Worm (Caenorhabditis elegans) whole organism, late embryonic: ENCODE data around the gene F46F5.1.

ENCODE experiments used
- ceh-9 ChIP-seq: sonication (generic microtip); optimal IDR thresholded peaks from 2 replicates; lab custom pipeline; 2016; ENCODE audit warnings: mild to moderate bottlenecking, missing genetic modification characterization, inconsistent platforms, missing compliant biosample characterization
- hlh-13 ChIP-seq: fragments of 200-800 bp; sonication (Bioruptor generic); optimal IDR thresholded peaks from 2 replicates; lab custom pipeline; 2018; ENCODE audit warnings: mild to moderate bottlenecking, missing genetic modification characterization, missing compliant biosample characterization
- mec-3 ChIP-seq: sonication (generic microtip); optimal IDR thresholded peaks from 2 replicates; lab custom pipeline; 2016; ENCODE audit warnings: borderline replicate concordance, missing genetic modification characterization, missing compliant biosample characterization
- nfya-1 ChIP-seq: sonication (generic microtip); optimal IDR thresholded peaks from 2 replicates; lab custom pipeline; 2017; ENCODE audit warnings: missing genetic modification characterization, mild to moderate bottlenecking, missing compliant biosample characterization, antibody characterized with exemption, moderate library complexity
- npax-4 ChIP-seq: sonication (generic microtip); optimal IDR thresholded peaks from 2 replicates; lab custom pipeline; 2016; ENCODE audit warnings: missing genetic modification characterization, missing compliant biosample characterization
- pag-3 ChIP-seq: sonication (generic microtip); optimal IDR thresholded peaks from 2 replicates; lab custom pipeline; 2016; ENCODE audit warnings: missing compliant biosample characterization, missing genetic modification characterization, borderline replicate concordance
- pat-9 ChIP-seq: fragments of 200-800 bp; sonication (Bioruptor generic); optimal IDR thresholded peaks from 2 replicates; lab custom pipeline; 2018; ENCODE audit warnings: mild to moderate bottlenecking, missing genetic modification characterization, moderate library complexity, missing compliant biosample characterization
- pha-4 ChIP-seq: fragments of 150-350 bp; optimal IDR thresholded peaks from 2 replicates; lab custom pipeline; 2018; ENCODE audit warnings: missing biosample characterization, missing genetic modification reagents, missing genetic modification characterization
- pqm-1 ChIP-seq: sonication (generic microtip); optimal IDR thresholded peaks from 2 replicates; lab custom pipeline; 2016; ENCODE audit warnings: missing genetic modification characterization, missing compliant biosample characterization
- tbx-7 ChIP-seq: sonication (generic microtip); optimal IDR thresholded peaks from 2 replicates; lab custom pipeline; 2016; ENCODE audit warnings: missing genotype, missing genetic modification characterization, missing compliant biosample characterization
- unc-55 ChIP-seq: sonication (generic microtip); optimal IDR thresholded peaks from 2 replicates; lab custom pipeline; 2017; ENCODE audit warnings: missing biosample characterization, missing genetic modification reagents, missing genetic modification characterization

DNA sequence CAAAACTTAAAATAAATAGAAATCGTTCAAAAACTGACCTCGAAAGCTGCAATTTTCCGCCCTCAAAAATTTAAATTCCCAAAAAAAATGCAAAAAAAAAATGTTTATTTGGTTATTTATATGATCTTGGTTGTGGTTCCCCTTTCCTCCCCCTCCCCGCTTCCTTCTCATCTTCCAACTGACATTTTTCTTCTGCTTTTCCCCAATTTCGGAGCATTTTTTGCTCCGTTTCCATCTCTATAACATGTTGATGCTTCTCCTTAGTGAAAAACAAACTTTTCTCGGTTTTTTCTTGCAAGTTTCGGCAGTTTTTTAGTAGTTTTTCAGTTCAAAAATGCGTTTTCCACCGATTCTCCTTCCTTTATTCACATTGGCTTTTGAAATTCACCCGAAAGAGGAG, 16.7 kb downstream of the F46F5.1 start, which contains the start of gene Y39F10A.1:
- TF ChIP-seq pat-9 (no peak), pha-4 (tag; lab: Kevin White, UChicago) (no peak), ceh-9 (no peak), nfya-1 (tag; lab: Kevin White, UChicago) (no peak), unc-55 (GFP tag; lab: Kevin White, UChicago) (no peak), mec-3 (no peak), npax-4 (tag; lab: Kevin White, UChicago) (no peak), pqm-1 (no peak), tbx-7 (no peak), hlh-13 (no peak), pag-3 (tag; lab: Kevin White, UChicago) (no peak)
